Worm (Caenorhabditis elegans) whole organism, L4/young adult: ENCODE data around the gene zipt-13.

ENCODE experiments used
- W03F9.2 ChIP-seq: fragments of 150-350 bp; optimal IDR thresholded peaks from 2 replicates; lab custom pipeline; 2014; ENCODE audit warnings: missing biosample characterization, missing genetic modification characterization
- dao-5 ChIP-seq: sonication (generic microtip); optimal IDR thresholded peaks from 2 replicates; lab custom pipeline; 2016; ENCODE audit warnings: missing genotype, missing genetic modification characterization, moderate library complexity, missing compliant biosample characterization
- him-1 ChIP-seq: sonication (generic microtip); optimal IDR thresholded peaks from 2 replicates; lab custom pipeline; 2016; ENCODE audit warnings: missing genotype, missing genetic modification reagents, missing genetic modification characterization, missing compliant biosample characterization

- no peak for TF ChIP-seq W03F9.2 (tag; lab: Kevin White, UChicago)
- TF ChIP-seq him-1 (tag; lab: Kevin White, UChicago), result no peak
- TF ChIP-seq dao-5 (tag; lab: Kevin White, UChicago), result no peak
These were observed 52.0 kb downstream of the zipt-13 start for ce11 chrX:10184708-10185107.
